Fruit fly (Drosophila melanogaster) S2 (cell line): ENCODE measurements around the gene CG33310.

Experiments used
- CG8478 ChIP-seq: fragments of >200 bp; optimal IDR thresholded peaks from 2 replicates; lab custom pipeline; 2018
- CTCF ChIP-seq, 2 experiments: fragments of >200 bp; optimal IDR thresholded peaks; 2 replicates each; lab custom pipeline; 2018

dm6 chr2L:15058118-15058402 lies 31.4 kb downstream of the CG33310 start, which contains the start of gene CG33679:
- TF ChIP-seq CG8478 (lab: Kevin White, UChicago), result no peak
- no peak for TF ChIP-seq CTCF (optimal IDR thresholded peaks at IDR 0.05; lab: Kevin White, UChicago)
